Fruit fly (Drosophila melanogaster): Measurements from ENCODE around the gene CG9698.
A peak's percentile ranks its signal among the peaks of the same experiment; 100 is the strongest.

Gene CG9698

dm6 chr3R:30563260-30564080 is 48.9 kb downstream of the CG9698 start (continued):
- TF ChIP-seq CG34376 (GFP tag; optimal IDR thresholded peaks at IDR 0.05) = peak; percentile 35
- TF ChIP-seq Atf3 (GFP tag; optimal IDR thresholded peaks at IDR 0.05) = no peak
- TF ChIP-seq Dbx (GFP tag; IDR thresholded peaks at IDR 0.05) = no peak
- no peak for TF ChIP-seq tup (GFP tag; optimal IDR thresholded peaks at IDR 0.05)
- peak; percentile 61 for TF ChIP-seq CG4617 (GFP tag; optimal IDR thresholded peaks at IDR 0.05; ENCODE audit: borderline replicate concordance)
- TF ChIP-seq CG34422 (GFP tag; IDR thresholded peaks at IDR 0.05) = peak; percentile 65; the same call in 1 of the 3 replicates
- peak in 1 of 2 experiments; percentile 71 for TF ChIP-seq eve (GFP tag; optimal IDR thresholded peaks at IDR 0.05)
- no peak for TF ChIP-seq CG7271 (tag; optimal IDR thresholded peaks at IDR 0.05)
- no peak for TF ChIP-seq Rfx (GFP tag; IDR thresholded peaks at IDR 0.05)
- TF ChIP-seq CG1792 (GFP tag; optimal IDR thresholded peaks at IDR 0.05) = no peak
- TF ChIP-seq CG6254 (GFP tag; optimal IDR thresholded peaks at IDR 0.05) = peak; percentile 34
- TF ChIP-seq chinmo (GFP tag; IDR thresholded peaks at IDR 0.05; ENCODE audit: partially characterized antibody) = peak; percentile 72; the same call in 2 of the 4 replicates
- TF ChIP-seq Pdp1 (GFP tag; optimal IDR thresholded peaks at IDR 0.05) = peak in 1 of 2 experiments; percentile 93
- TF ChIP-seq Trl (optimal IDR thresholded peaks at IDR 0.05) = peak; percentile 95 to 96
- no peak for TF ChIP-seq Trl (GFP tag; optimal IDR thresholded peaks at IDR 0.05)
- TF ChIP-seq cg (GFP tag; optimal IDR thresholded peaks at IDR 0.05) = no peak
- TF ChIP-seq zen2 (GFP tag; IDR thresholded peaks at IDR 0.05; ENCODE audit: partially characterized antibody) = no peak
- no peak for TF ChIP-seq Hr39 (optimal IDR thresholded peaks at IDR 0.05)
- TF ChIP-seq sens (GFP tag) = peak; percentile 52
- TF ChIP-seq ERR (GFP tag; optimal IDR thresholded peaks at IDR 0.05) = no peak

DNA sequence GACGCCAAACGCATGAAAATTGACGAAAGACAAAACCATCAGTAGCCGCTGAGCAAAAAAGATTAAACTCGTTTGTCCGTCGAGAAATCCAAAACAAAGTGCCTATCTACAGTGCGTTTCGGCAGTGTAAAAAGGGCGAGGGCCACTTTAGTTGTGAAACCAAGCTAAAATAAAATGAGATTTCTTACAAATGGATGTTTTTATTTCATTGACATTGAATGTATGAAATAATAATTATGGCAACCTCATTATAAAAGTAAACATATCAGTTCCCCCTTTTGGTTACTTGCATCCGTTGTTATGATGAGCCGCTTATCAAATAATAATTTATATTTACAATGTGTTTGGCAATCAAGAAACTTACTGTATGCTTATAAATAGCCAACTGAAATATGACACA is 49.9 kb downstream of the CG9698 start:
- peak; percentile 36; the same call in 1 of the 3 replicates for TF ChIP-seq row (GFP tag; IDR thresholded peaks at IDR 0.05)
- TF ChIP-seq CG32532 (GFP tag; IDR thresholded peaks at IDR 0.05) = peak; percentile 31; the same call in 1 of the 2 replicates
- no peak for TF ChIP-seq nau (GFP tag; optimal IDR thresholded peaks at IDR 0.05)
- TF ChIP-seq al (GFP tag; IDR thresholded peaks at IDR 0.05) = no peak
- no peak for TF ChIP-seq Opbp (GFP tag; IDR thresholded peaks at IDR 0.05; ENCODE audit: partially characterized antibody)
- no peak for TF ChIP-seq Hr51 (GFP tag; optimal IDR thresholded peaks at IDR 0.05)
- peak; percentile 23 for TF ChIP-seq lab (GFP tag; optimal IDR thresholded peaks at IDR 0.05)
- TF ChIP-seq Oaz (GFP tag; IDR thresholded peaks at IDR 0.05) = no peak
- TF ChIP-seq Nf-YC (tag; optimal IDR thresholded peaks at IDR 0.05) = no peak
- no peak for TF ChIP-seq HmgZ (tag; optimal IDR thresholded peaks at IDR 0.05)
- no peak for TF ChIP-seq CG1233 (GFP tag; optimal IDR thresholded peaks at IDR 0.05)
- TF ChIP-seq CG2678 (tag; optimal IDR thresholded peaks at IDR 0.05) = peak; percentile 37
- TF ChIP-seq CG4282 (GFP tag; optimal IDR thresholded peaks at IDR 0.05) = no peak
- TF ChIP-seq sd (tag; optimal IDR thresholded peaks at IDR 0.05) = no peak
- no peak for TF ChIP-seq luna (GFP tag; optimal IDR thresholded peaks at IDR 0.05)
- peak; percentile 29; the same call in 1 of the 2 replicates for TF ChIP-seq Drgx (GFP tag; IDR thresholded peaks at IDR 0.05)
- peak; percentile 3 for TF ChIP-seq CG3281 (GFP tag; optimal IDR thresholded peaks at IDR 0.05)
- TF ChIP-seq CG12219 (GFP tag; optimal IDR thresholded peaks at IDR 0.05) = no peak
- TF ChIP-seq dmrt99B (tag; optimal IDR thresholded peaks at IDR 0.05) = no peak
- TF ChIP-seq Meics (GFP tag; optimal IDR thresholded peaks at IDR 0.05) = peak; percentile 35
- peak; percentile 17 for TF ChIP-seq lilli (GFP tag; optimal IDR thresholded peaks at IDR 0.05)
- no peak for TF ChIP-seq C15 (GFP tag; IDR thresholded peaks at IDR 0.05)
- TF ChIP-seq CTCF (GFP tag; optimal IDR thresholded peaks at IDR 0.05) = no peak
- TF ChIP-seq bsh (GFP tag; optimal IDR thresholded peaks at IDR 0.05) = no peak
- TF ChIP-seq CG2120 (GFP tag; optimal IDR thresholded peaks at IDR 0.05) = peak; percentile 41
- no peak for TF ChIP-seq Hr39 (optimal IDR thresholded peaks at IDR 0.05)
- TF ChIP-seq CG15514 (GFP tag; optimal IDR thresholded peaks at IDR 0.05) = no peak
- TF ChIP-seq Nf-YA (GFP tag; IDR thresholded peaks at IDR 0.05) = no peak
- TF ChIP-seq CG11696 (GFP tag; IDR thresholded peaks at IDR 0.05) = no peak
- no peak for TF ChIP-seq CG7745 (tag; optimal IDR thresholded peaks at IDR 0.05)
- TF ChIP-seq ase (GFP tag; IDR thresholded peaks at IDR 0.05) = no peak

All from whole organism, embryonic.